Fruit fly (Drosophila melanogaster): Measurements from ENCODE around the gene Rpt2.

Rpt2 gene

DNA sequence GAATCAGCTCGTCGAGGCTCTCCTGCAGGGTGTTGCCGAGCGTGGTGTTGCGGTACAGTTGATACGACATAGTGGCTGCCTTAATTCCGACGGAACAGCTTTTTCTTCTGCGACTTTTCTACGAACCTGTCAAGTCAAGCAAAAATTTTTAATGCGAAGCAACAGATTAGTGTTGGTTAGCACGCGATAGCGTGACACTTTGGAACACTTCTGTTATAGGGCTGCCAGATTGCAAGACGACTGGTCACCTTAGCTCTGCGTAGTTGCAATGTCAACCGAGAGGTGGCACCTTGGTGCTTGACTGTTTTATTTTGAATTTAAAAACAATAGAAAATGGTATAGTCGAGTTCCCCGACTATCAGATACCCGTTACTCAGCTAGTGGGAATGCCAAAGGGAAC, 40.5 kb downstream of the Rpt2 start, which contains the start of gene TfIIA-S:
Gene TfIIA-S (minus strand): TSS at position 175 of the 400 bp plus-strand sequence.
- TF ChIP-seq D (optimal IDR thresholded peaks at IDR 0.05): no peak
- peak; percentile 40 for TF ChIP-seq D (GFP tag; optimal IDR thresholded peaks at IDR 0.05)
- TF ChIP-seq CG11723 (GFP tag; optimal IDR thresholded peaks at IDR 0.05): peak; percentile 52
- TF ChIP-seq br (optimal IDR thresholded peaks at IDR 0.05): no peak
- peak; percentile 42 for TF ChIP-seq CG6765 (GFP tag; optimal IDR thresholded peaks at IDR 0.05)
- TF ChIP-seq CG17612 (GFP tag; IDR thresholded peaks at IDR 0.05): no peak
- peak; percentile 86 for TF ChIP-seq CG7786 (GFP tag; optimal IDR thresholded peaks at IDR 0.05)
- TF ChIP-seq lbe (GFP tag; optimal IDR thresholded peaks at IDR 0.05): peak; percentile 74
- TF ChIP-seq grn (GFP tag; optimal IDR thresholded peaks at IDR 0.05): peak; percentile 42
- TF ChIP-seq CG15514 (GFP tag; optimal IDR thresholded peaks at IDR 0.05): peak; percentile 92
- peak in 1 of 2 experiments; percentile 44 for TF ChIP-seq insv (GFP tag; optimal IDR thresholded peaks at IDR 0.05)
- peak; percentile 35 for TF ChIP-seq psq (GFP tag; optimal IDR thresholded peaks at IDR 0.05)
- TF ChIP-seq sug (tag; optimal IDR thresholded peaks at IDR 0.05): peak; percentile 78
- TF ChIP-seq NfI (GFP tag; optimal IDR thresholded peaks at IDR 0.05): peak; percentile 83
- TF ChIP-seq CG17359 (tag; optimal IDR thresholded peaks at IDR 0.05): peak; percentile 63
- peak; percentile 36 for TF ChIP-seq dmrt11E (tag; optimal IDR thresholded peaks at IDR 0.05)
- peak; percentile 95 for TF ChIP-seq Ets97D (GFP tag; optimal IDR thresholded peaks at IDR 0.05)
- peak; percentile 19 for TF ChIP-seq gcm2 (GFP tag; optimal IDR thresholded peaks at IDR 0.05)
- TF ChIP-seq Fer3 (tag; optimal IDR thresholded peaks at IDR 0.05): peak; percentile 70
- TF ChIP-seq row (GFP tag; IDR thresholded peaks at IDR 0.05): no peak
- peak; percentile 79 to 83 for TF ChIP-seq Pdp1 (GFP tag; optimal IDR thresholded peaks at IDR 0.05)
- no peak for TF ChIP-seq Lpt (GFP tag; optimal IDR thresholded peaks at IDR 0.05)
- TF ChIP-seq tgo (GFP tag; IDR thresholded peaks at IDR 0.05): no peak
- peak; percentile 94 for TF ChIP-seq MESR4 (GFP tag; optimal IDR thresholded peaks at IDR 0.05)
- TF ChIP-seq CG31441 (GFP tag; IDR thresholded peaks at IDR 0.05): no peak
- TF ChIP-seq CoRest (tag; optimal IDR thresholded peaks at IDR 0.05): peak; percentile 64
- TF ChIP-seq CG15696 (tag; optimal IDR thresholded peaks at IDR 0.05): peak; percentile 46
- TF ChIP-seq crc (GFP tag; optimal IDR thresholded peaks at IDR 0.05): peak; percentile 9
- TF ChIP-seq prd (optimal IDR thresholded peaks at IDR 0.05): no peak
- no peak for TF ChIP-seq prd (GFP tag; IDR thresholded peaks at IDR 0.05)
- peak; percentile 49; the same call in 1 of the 3 replicates for TF ChIP-seq CG11093 (GFP tag; IDR thresholded peaks at IDR 0.05)
- TF ChIP-seq C15 (GFP tag; IDR thresholded peaks at IDR 0.05): no peak
- peak; percentile 90 for TF ChIP-seq CG10979 (tag; optimal IDR thresholded peaks at IDR 0.05)
- TF ChIP-seq btn (GFP tag; optimal IDR thresholded peaks at IDR 0.05): peak; percentile 39
- no peak for TF ChIP-seq CG14441 (GFP tag; IDR thresholded peaks at IDR 0.05)
- TF ChIP-seq CrebB (tag; optimal IDR thresholded peaks at IDR 0.05): peak; percentile 41
- peak; percentile 89 for TF ChIP-seq lilli (GFP tag; optimal IDR thresholded peaks at IDR 0.05)
- peak; percentile 53 for TF ChIP-seq CG6272 (GFP tag; IDR thresholded peaks at IDR 0.05)
- no peak for TF ChIP-seq klu (GFP tag; IDR thresholded peaks at IDR 0.05)
- peak; percentile 70 for TF ChIP-seq kay (GFP tag; optimal IDR thresholded peaks at IDR 0.05)
- peak; percentile 71 for TF ChIP-seq luna (GFP tag; optimal IDR thresholded peaks at IDR 0.05)
- TF ChIP-seq jumu (GFP tag; optimal IDR thresholded peaks at IDR 0.05): peak; percentile 86
- TF ChIP-seq CG18476 (GFP tag; optimal IDR thresholded peaks at IDR 0.05): peak; percentile 60
- TF ChIP-seq yki (optimal IDR thresholded peaks at IDR 0.05): no peak
- no peak for TF ChIP-seq CG3847 (GFP tag; IDR thresholded peaks at IDR 0.05)
- peak; percentile 66 for TF ChIP-seq CG4424 (GFP tag; optimal IDR thresholded peaks at IDR 0.05)
- peak; percentile 4 for TF ChIP-seq CG4707 (GFP tag; optimal IDR thresholded peaks at IDR 0.05)
- TF ChIP-seq CG17385 (GFP tag; optimal IDR thresholded peaks at IDR 0.05): peak; percentile 55
- peak; percentile 84 for TF ChIP-seq CG10543 (GFP tag; optimal IDR thresholded peaks at IDR 0.05)
- peak; percentile 49 for TF ChIP-seq Fer2 (tag; optimal IDR thresholded peaks at IDR 0.05)
- peak; percentile 94 for TF ChIP-seq CG1603 (tag; optimal IDR thresholded peaks at IDR 0.05)
- TF ChIP-seq amos (GFP tag; IDR thresholded peaks at IDR 0.05; ENCODE audit: partially characterized antibody): no peak
- no peak for TF ChIP-seq CG7357 (GFP tag; IDR thresholded peaks at IDR 0.05)

Data from whole organism, embryonic.